Worm (Caenorhabditis elegans) whole organism, L3 larva: ENCODE results near the gene lec-8.
A peak's percentile ranks its signal among the peaks of the same experiment; 100 is the strongest.

Source experiments
- R02D3.7 ChIP-seq: fragments of 150-350 bp; optimal IDR thresholded peaks from 2 replicates; lab custom pipeline; 2014; ENCODE audit warnings: missing biosample characterization, missing genetic modification characterization
- aly-2 ChIP-seq: fragments of 150-350 bp; optimal IDR thresholded peaks from 2 replicates; lab custom pipeline; 2014; ENCODE audit warnings: missing biosample characterization, missing genetic modification characterization
- ama-1 ChIP-seq: fragments of 150-350 bp; optimal IDR thresholded peaks from 2 replicates; lab custom pipeline; 2018
- ceh-28 ChIP-seq: fragments of 150-350 bp; optimal IDR thresholded peaks from 2 replicates; lab custom pipeline; 2014; ENCODE audit warnings: missing biosample characterization, missing genetic modification reagents, missing genetic modification characterization
- ceh-9 ChIP-seq: sonication (generic microtip); optimal IDR thresholded peaks from 2 replicates; lab custom pipeline; 2018; ENCODE audit warnings: missing biosample characterization, missing genetic modification characterization
- egl-5 ChIP-seq: fragments of 150-350 bp; optimal IDR thresholded peaks from 2 replicates; lab custom pipeline; 2017; ENCODE audit warnings: missing biosample characterization, missing genetic modification reagents, missing genetic modification characterization, inconsistent platforms
- elt-1 ChIP-seq: fragments of 150-350 bp; optimal IDR thresholded peaks from 2 replicates; lab custom pipeline; 2014; ENCODE audit warnings: missing biosample characterization, missing genetic modification characterization
- elt-2 ChIP-seq: sonication (generic microtip); optimal IDR thresholded peaks from 2 replicates; lab custom pipeline; 2016; ENCODE audit warnings: missing genetic modification reagents, mild to moderate bottlenecking, missing genetic modification characterization, missing compliant biosample characterization
- elt-3 ChIP-seq, 3 experiments: fragments of 150-350 bp in 1 of 3; sonication (generic microtip) in 2 of 3; optimal IDR thresholded peaks; 2 replicates in 2 of 3; 4 replicates in 1 of 3; lab custom pipeline; 2014 to 2017; ENCODE audit warnings: missing biosample characterization in 3 of 3, missing genetic modification characterization in 3 of 3
- eor-1 ChIP-seq, 2 experiments: fragments of 150-350 bp; optimal IDR thresholded peaks; 2 replicates each; lab custom pipeline; 2014 to 2018; ENCODE audit warnings: missing biosample characterization in 2 of 2, missing genetic modification characterization in 2 of 2
- fkh-10 ChIP-seq: sonication (generic microtip); optimal IDR thresholded peaks from 2 replicates; lab custom pipeline; 2017; ENCODE audit warnings: missing biosample characterization, missing genetic modification reagents, missing genetic modification characterization
- fkh-2 ChIP-seq: fragments of 150-350 bp; optimal IDR thresholded peaks from 2 replicates; lab custom pipeline; 2014; ENCODE audit warnings: missing biosample characterization, missing genetic modification reagents, missing genetic modification characterization
- fos-1 ChIP-seq: fragments of 150-350 bp; optimal IDR thresholded peaks from 2 replicates; lab custom pipeline; 2014; ENCODE audit warnings: missing biosample characterization, missing genetic modification characterization
- hmg-11 ChIP-seq: sonication (generic microtip); optimal IDR thresholded peaks from 2 replicates; lab custom pipeline; 2016; ENCODE audit warnings: missing genetic modification characterization, missing compliant biosample characterization
- lin-15B ChIP-seq: fragments of 150-350 bp; optimal IDR thresholded peaks from 2 replicates; lab custom pipeline; 2014; ENCODE audit warnings: missing biosample characterization, missing genetic modification characterization
- lin-39 ChIP-seq: fragments of 150-350 bp; optimal IDR thresholded peaks from 2 replicates; lab custom pipeline; 2018; ENCODE audit warnings: missing biosample characterization, missing genetic modification reagents, missing genetic modification characterization
- mdl-1 ChIP-seq: fragments of 150-350 bp; optimal IDR thresholded peaks from 2 replicates; lab custom pipeline; 2014; ENCODE audit warnings: missing biosample characterization, missing genetic modification characterization
- nfya-1 ChIP-seq: sonication (generic microtip); optimal IDR thresholded peaks from 2 replicates; lab custom pipeline; 2017; ENCODE audit warnings: missing genetic modification characterization, mild to moderate bottlenecking, missing compliant biosample characterization, antibody characterized with exemption, moderate library complexity; ENCODE audit not compliant: insufficient read depth
- nhr-12 ChIP-seq: fragments of 150-350 bp; optimal IDR thresholded peaks from 2 replicates; lab custom pipeline; 2014; ENCODE audit warnings: missing biosample characterization, missing genetic modification characterization
- nhr-23 ChIP-seq: fragments of 150-350 bp; optimal IDR thresholded peaks from 2 replicates; lab custom pipeline; 2014; ENCODE audit warnings: missing biosample characterization, missing genetic modification reagents, missing genetic modification characterization
- nhr-25 ChIP-seq: sonication (generic microtip); optimal IDR thresholded peaks from 2 replicates; lab custom pipeline; 2017; ENCODE audit warnings: missing biosample characterization, missing genetic modification characterization
- nhr-28 ChIP-seq: fragments of 150-350 bp; optimal IDR thresholded peaks from 2 replicates; lab custom pipeline; 2014; ENCODE audit warnings: missing biosample characterization, missing genetic modification characterization
- nhr-43 ChIP-seq: sonication (generic microtip); optimal IDR thresholded peaks from 2 replicates; lab custom pipeline; 2016; ENCODE audit warnings: mild to moderate bottlenecking, missing genetic modification characterization, missing compliant biosample characterization; ENCODE audit not compliant: poor library complexity, severe bottlenecking
- nhr-76 ChIP-seq: fragments of 150-350 bp; sonication (generic microtip); optimal IDR thresholded peaks from 5 replicates; lab custom pipeline; 2014; ENCODE audit warnings: missing biosample characterization, missing genetic modification characterization
- pha-4 ChIP-seq: fragments of 150-350 bp; optimal IDR thresholded peaks from 2 replicates; lab custom pipeline; 2014; ENCODE audit warnings: missing biosample characterization, missing genetic modification reagents, missing genetic modification characterization
- pqm-1 ChIP-seq: fragments of 150-350 bp; optimal IDR thresholded peaks from 2 replicates; lab custom pipeline; 2017; ENCODE audit warnings: missing biosample characterization, missing genetic modification characterization, inconsistent platforms
- sea-2 ChIP-seq: fragments of 150-350 bp; sonication (generic microtip); optimal IDR thresholded peaks from 4 replicates; lab custom pipeline; 2014; ENCODE audit warnings: missing biosample characterization, missing genetic modification reagents, missing genetic modification characterization
- skn-1 ChIP-seq: fragments of 150-350 bp; optimal IDR thresholded peaks from 2 replicates; lab custom pipeline; 2014; ENCODE audit warnings: missing biosample characterization, missing genetic modification characterization
- snpc-4 ChIP-seq: fragments of 150-350 bp; optimal IDR thresholded peaks from 2 replicates; lab custom pipeline; 2014; ENCODE audit warnings: missing biosample characterization, missing genetic modification characterization
- tbx-2 ChIP-seq: sonication (generic microtip); optimal IDR thresholded peaks from 2 replicates; lab custom pipeline; 2016; ENCODE audit warnings: mild to moderate bottlenecking, missing genetic modification characterization, missing compliant biosample characterization
- unc-39 ChIP-seq: sonication (generic microtip); optimal IDR thresholded peaks from 4 replicates; lab custom pipeline; 2017; ENCODE audit warnings: missing biosample characterization, missing genetic modification characterization
- ztf-4 ChIP-seq: fragments of 150-350 bp; optimal IDR thresholded peaks from 2 replicates; lab custom pipeline; 2014; ENCODE audit warnings: missing biosample characterization, missing genetic modification characterization

lec-8 gene

DNA sequence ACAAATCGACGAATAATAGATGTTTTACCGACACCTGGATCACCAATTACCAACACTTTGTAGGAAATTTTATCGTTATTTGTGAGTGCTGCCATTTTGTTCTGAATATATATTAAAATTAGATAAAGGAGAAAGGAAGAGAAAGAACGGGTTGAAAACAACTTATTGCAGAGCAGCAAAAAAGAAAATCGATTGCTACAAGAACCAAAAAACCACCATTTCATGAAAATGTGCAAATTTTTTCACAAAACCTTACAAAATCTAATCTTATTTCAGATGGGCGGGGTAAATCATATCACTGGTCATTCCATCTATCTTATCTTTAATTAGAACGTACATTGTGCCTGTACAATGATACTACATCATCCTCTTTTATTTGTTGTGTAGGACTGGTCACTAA lies 31.7 kb downstream of the lec-8 start, which contains the start of gene glo-1:
TSS of gene glo-1 (minus strand) at position 101 of the 400 bp plus-strand sequence.
- TF ChIP-seq nhr-28 (tag; lab: Kevin White, UChicago), result no peak
- no peak for TF ChIP-seq pqm-1
- no peak for TF ChIP-seq tbx-2 (tag; lab: Kevin White, UChicago)
- TF ChIP-seq fkh-10 (GFP tag; lab: Kevin White, UChicago), result no peak
- TF ChIP-seq pha-4, result no peak
- TF ChIP-seq, all 47 proteins: peak for 0

- TF ChIP-seq nfya-1 (tag; lab: Kevin White, UChicago) (no peak), elt-2 (tag; lab: Kevin White, UChicago) (peak; percentile 83), ama-1 (no peak)
- TF ChIP-seq, all 47 proteins: peak for 1
Measured at ce11 chrX:9882572-9882971, 32.2 kb downstream of the lec-8 start.

DNA sequence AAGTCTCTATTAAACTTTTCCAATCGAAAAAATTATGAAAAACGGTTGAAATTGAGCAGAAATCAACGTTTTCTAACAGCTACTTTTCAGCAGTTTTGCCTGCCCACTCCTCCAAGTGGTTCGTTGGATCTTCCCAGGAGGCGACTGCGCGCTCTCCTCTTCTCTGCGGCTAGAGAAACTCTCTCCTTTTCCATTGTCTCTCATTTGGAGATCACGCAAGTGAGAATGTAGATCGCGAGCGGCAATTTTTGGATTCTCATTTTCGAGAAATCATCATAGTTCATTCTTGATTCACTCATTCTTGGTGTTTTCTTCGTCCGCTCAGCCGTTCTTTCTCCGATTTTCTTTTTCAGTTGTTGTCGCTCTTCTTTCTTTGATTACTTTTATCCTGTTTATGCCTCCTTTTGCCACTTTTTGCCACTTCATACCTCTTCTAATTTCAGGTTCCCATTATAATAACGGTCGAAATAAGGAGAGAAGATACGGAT lies 33.5 kb downstream of the lec-8 start, which contains the start of gene mrp-4:
TSS of gene mrp-4 (plus strand) at position 438 of the 488 bp plus-strand sequence.
- TF ChIP-seq elt-1 (no peak), nhr-43 (tag; lab: Kevin White, UChicago) (no peak), elt-3 (tag; optimal IDR thresholded peaks at IDR 0.05; lab: Kevin White, UChicago) (no peak), nhr-76 (tag; lab: Kevin White, UChicago) (no peak), R02D3.7 (tag; lab: Kevin White, UChicago) (no peak), ceh-9 (tag; lab: Kevin White, UChicago) (no peak), fkh-2 (tag; lab: Kevin White, UChicago) (no peak), nhr-12 (tag; lab: Kevin White, UChicago) (no peak), nhr-23 (tag; lab: Kevin White, UChicago) (no peak), sea-2 (no peak), nfya-1 (tag; lab: Kevin White, UChicago) (no peak), nhr-25 (no peak)

DNA sequence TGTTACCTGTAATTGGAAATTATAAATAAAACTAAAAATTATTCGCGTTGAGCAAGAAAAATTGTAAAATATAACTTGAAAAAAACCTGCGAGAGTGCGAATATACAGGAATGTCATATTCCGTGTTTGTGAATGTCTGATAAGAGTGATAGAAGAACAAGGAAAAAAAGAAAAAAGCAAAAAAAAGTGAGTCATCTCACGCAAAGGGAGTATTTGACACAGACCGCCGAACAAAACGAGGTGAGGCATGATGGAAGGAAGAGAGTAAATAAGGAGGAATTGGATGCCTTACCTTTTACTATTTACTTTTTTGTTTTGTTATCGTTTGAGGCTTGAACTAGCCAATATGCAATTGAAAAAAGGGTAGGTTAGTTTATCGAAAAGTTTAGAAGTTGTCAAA lies 42.0 kb downstream of the lec-8 start, which contains the start of gene F21G4.1:
TSS of gene F21G4.1 (minus strand) at position 6 of the 400 bp plus-strand sequence.
- TF ChIP-seq pqm-1, result peak; percentile 25
- TF ChIP-seq sea-2, result no peak
- no peak for TF ChIP-seq unc-39 (tag; lab: Kevin White, UChicago)
- no peak for TF ChIP-seq nhr-76 (tag; lab: Kevin White, UChicago)
- no peak for TF ChIP-seq mdl-1 (tag; lab: Kevin White, UChicago)
- no peak for TF ChIP-seq ceh-28 (tag; lab: Kevin White, UChicago)
- TF ChIP-seq aly-2 (tag; lab: Kevin White, UChicago), result no peak
- peak; percentile 57 for TF ChIP-seq elt-2 (tag; lab: Kevin White, UChicago)
- TF ChIP-seq pha-4, result peak; percentile 91
- TF ChIP-seq fos-1, result peak; percentile 21

- no peak for TF ChIP-seq aly-2 (tag; lab: Kevin White, UChicago)
- TF ChIP-seq nhr-25, result peak; percentile 4
Measured at ce11 chrX:9893069-9893468, 42.7 kb downstream of the lec-8 start.

- TF ChIP-seq fkh-2 (tag; lab: Kevin White, UChicago), result no peak
- TF ChIP-seq tbx-2 (tag; lab: Kevin White, UChicago), result no peak
- no peak for TF ChIP-seq eor-1 (tag; optimal IDR thresholded peaks at IDR 0.05; lab: Kevin White, UChicago)
- TF ChIP-seq elt-3 (tag; optimal IDR thresholded peaks at IDR 0.05; lab: Kevin White, UChicago), result no peak
- TF ChIP-seq mdl-1 (tag; lab: Kevin White, UChicago), result no peak
- TF ChIP-seq fos-1, result no peak
- no peak for TF ChIP-seq nhr-25
- TF ChIP-seq hmg-11 (tag; lab: Kevin White, UChicago), result no peak
- TF ChIP-seq elt-1, result no peak
- no peak for TF ChIP-seq nhr-12 (tag; lab: Kevin White, UChicago)
- no peak for TF ChIP-seq skn-1
Measured at ce11 chrX:9894844-9895243, 44.5 kb downstream of the lec-8 start, which contains the start of gene F21G4.3. F21G4.3 (plus strand) TSS chrX:9895144.

DNA sequence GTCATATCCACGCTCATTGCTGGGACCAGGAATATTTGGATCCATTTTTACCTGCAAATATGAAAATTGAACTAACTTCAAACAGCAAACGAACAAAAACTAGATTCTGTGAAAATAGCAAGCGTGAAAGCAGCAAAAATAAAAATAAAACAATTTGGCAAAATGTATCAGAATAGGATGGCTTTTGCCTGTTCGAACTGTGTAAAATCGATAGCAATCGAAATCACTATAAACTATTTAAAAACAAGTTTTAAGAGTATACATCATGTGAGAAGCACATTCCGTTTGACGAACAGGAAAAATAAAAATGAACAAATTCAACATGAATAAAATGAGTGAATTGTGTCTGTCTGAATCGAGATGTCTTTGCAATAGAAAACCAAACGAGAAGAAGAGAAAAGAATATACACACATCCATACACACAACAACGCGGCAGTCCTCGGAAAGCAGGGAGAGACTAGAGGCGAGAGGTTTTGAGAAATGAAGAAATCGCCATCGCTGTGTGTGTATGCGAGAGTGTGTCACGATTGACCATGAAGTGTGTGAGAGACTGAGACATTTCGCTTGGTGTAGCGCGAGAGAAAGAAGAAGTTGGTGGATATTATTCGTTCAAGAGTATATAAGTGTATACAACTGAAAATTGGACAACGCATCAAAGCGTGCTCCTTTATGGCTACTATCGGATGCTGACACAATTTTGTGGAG lies 49.2 kb downstream of the lec-8 start, which contains the start of gene phf-34:
TSS of gene phf-34 (minus strand) at position 51 of the 706 bp plus-strand sequence.
- TF ChIP-seq fkh-10 (GFP tag; lab: Kevin White, UChicago), result peak; percentile 10
- peak; percentile 13 for TF ChIP-seq egl-5 (tag; lab: Kevin White, UChicago)
- TF ChIP-seq skn-1, result no peak
- peak; percentile 76 for TF ChIP-seq nfya-1 (tag; lab: Kevin White, UChicago)
- TF ChIP-seq snpc-4 (tag; lab: Kevin White, UChicago), result peak; percentile 34
- peak; percentile 21 for TF ChIP-seq lin-39 (tag; lab: Kevin White, UChicago)
- no peak for TF ChIP-seq ztf-4 (tag; lab: Kevin White, UChicago)
- peak; percentile 34 for TF ChIP-seq pha-4
- peak; percentile 31 for TF ChIP-seq nhr-43 (tag; lab: Kevin White, UChicago)
- TF ChIP-seq hmg-11 (tag; lab: Kevin White, UChicago), result peak; percentile 88
- TF ChIP-seq nhr-23 (tag; lab: Kevin White, UChicago), result peak; percentile 65
- TF ChIP-seq nhr-76 (tag; lab: Kevin White, UChicago), result no peak
- peak; percentile 28 for TF ChIP-seq lin-15B (tag; lab: Kevin White, UChicago)
- TF ChIP-seq nhr-25, result peak; percentile 61
